Fruit fly (Drosophila melanogaster) whole organism, prepupa: Measurements from ENCODE around the gene CG43389.

ENCODE experiments used
- Blimp-1 ChIP-seq: fragments of 200-800 bp; sonication (Bioruptor generic); optimal IDR thresholded peaks from 3 replicates; lab custom pipeline; 2017; ENCODE audit warnings: missing biosample characterization, missing genetic modification characterization, mild to moderate bottlenecking, moderate library complexity, missing genetic modification reagents
- CG11294 ChIP-seq: fragments of 200-800 bp; sonication (Bioruptor generic); IDR thresholded peaks from 2 replicates; pipeline ENCODE4 v1.3.6; 2022; ENCODE audit warnings: missing biosample characterization, missing genetic modification characterization
- CG11762 ChIP-seq: fragments of 200-800 bp; sonication (Bioruptor generic); optimal IDR thresholded peaks from 3 replicates; lab custom pipeline; 2016; ENCODE audit warnings: missing biosample characterization, missing genetic modification characterization; ENCODE audit not compliant: insufficient read depth
- CG15336 ChIP-seq: fragments of 200-800 bp; sonication (Bioruptor generic); IDR thresholded peaks from 2 replicates; pipeline ENCODE4 v1.3.6; 2022; ENCODE audit warnings: missing biosample characterization, missing genetic modification characterization
- CG1621 ChIP-seq: fragments of 200-800 bp; sonication (Bioruptor generic); optimal IDR thresholded peaks from 3 replicates; lab custom pipeline; 2018; ENCODE audit warnings: missing biosample characterization, mild to moderate bottlenecking, missing genetic modification characterization
- CG16779 ChIP-seq: fragments of 200-800 bp; sonication (Bioruptor generic); optimal IDR thresholded peaks from 3 replicates; lab custom pipeline; 2017; ENCODE audit warnings: missing biosample characterization, mild to moderate bottlenecking, missing genetic modification characterization
- CG3032 ChIP-seq: fragments of 200-800 bp; optimal IDR thresholded peaks from 2 replicates; lab custom pipeline; 2019; ENCODE audit warnings: missing biosample characterization, mild to moderate bottlenecking, missing genetic modification characterization, moderate library complexity
- CG31627 ChIP-seq: fragments of 200-800 bp; sonication (Bioruptor generic); optimal IDR thresholded peaks from 3 replicates; lab custom pipeline; 2016; ENCODE audit warnings: missing biosample characterization, missing genetic modification characterization
- CG32006 ChIP-seq: fragments of 200-800 bp; sonication (Bioruptor generic); optimal IDR thresholded peaks from 3 replicates; lab custom pipeline; 2017; ENCODE audit warnings: missing biosample characterization, mild to moderate bottlenecking, missing genetic modification characterization
- CG34406 ChIP-seq: fragments of 200-800 bp; sonication (Bioruptor generic); optimal IDR thresholded peaks from 3 replicates; lab custom pipeline; 2016; ENCODE audit warnings: missing biosample characterization, missing genetic modification characterization
- CG3919 ChIP-seq: fragments of 200-800 bp; sonication (Bioruptor generic); optimal IDR thresholded peaks from 3 replicates; lab custom pipeline; 2016; ENCODE audit warnings: missing biosample characterization, missing genetic modification characterization
- CG6276 ChIP-seq: fragments of 200-800 bp; sonication (Bioruptor generic); optimal IDR thresholded peaks from 2 replicates; lab custom pipeline; 2017; ENCODE audit warnings: missing biosample characterization, mild to moderate bottlenecking, missing genetic modification characterization
- CG6792 ChIP-seq: fragments of 200-800 bp; sonication (Bioruptor generic); optimal IDR thresholded peaks from 3 replicates; lab custom pipeline; 2016; ENCODE audit warnings: missing biosample characterization, missing genetic modification characterization
- CG6808 ChIP-seq: fragments of 200-800 bp; sonication (Bioruptor generic); optimal IDR thresholded peaks from 3 replicates; lab custom pipeline; 2017; ENCODE audit warnings: missing biosample characterization, missing genetic modification characterization, mild to moderate bottlenecking, moderate library complexity, missing genetic modification reagents
- CG8319 ChIP-seq: fragments of 200-800 bp; sonication (Bioruptor generic); optimal IDR thresholded peaks from 3 replicates; lab custom pipeline; 2016; ENCODE audit warnings: missing biosample characterization, missing genetic modification characterization
- CG8632 ChIP-seq: fragments of 200-800 bp; sonication (Bioruptor generic); optimal IDR thresholded peaks from 3 replicates; lab custom pipeline; 2016; ENCODE audit warnings: missing biosample characterization, missing genetic modification characterization
- Eip75B ChIP-seq: fragments of 200-800 bp; sonication (Bioruptor generic); optimal IDR thresholded peaks from 3 replicates; lab custom pipeline; 2016; ENCODE audit warnings: missing biosample characterization, missing genetic modification characterization
- Eip78C ChIP-seq: fragments of 200-800 bp; sonication (Bioruptor generic); peaks from one replicate; lab custom pipeline; 2016; ENCODE audit warnings: missing biosample characterization, missing genetic modification characterization
- Ets21C ChIP-seq: fragments of 200-800 bp; sonication (Bioruptor generic); optimal IDR thresholded peaks from 3 replicates; lab custom pipeline; 2016; ENCODE audit warnings: missing biosample characterization, missing genetic modification characterization
- Ets96B ChIP-seq: fragments of 200-800 bp; optimal IDR thresholded peaks from 2 replicates; lab custom pipeline; 2019; ENCODE audit warnings: missing biosample characterization, mild to moderate bottlenecking, missing genetic modification characterization, moderate library complexity
- Hr38 ChIP-seq: sonication (Bioruptor generic); optimal IDR thresholded peaks from 2 replicates; lab custom pipeline; 2016; ENCODE audit warnings: missing biosample characterization, missing genetic modification characterization
- Hr39 ChIP-seq: fragments of 200-800 bp; sonication (Bioruptor generic); optimal IDR thresholded peaks from 2 replicates; lab custom pipeline; 2016; ENCODE audit warnings: missing biosample characterization, missing genetic modification characterization
- Met ChIP-seq: fragments of 200-800 bp; sonication (Bioruptor generic); optimal IDR thresholded peaks from 3 replicates; lab custom pipeline; 2016; ENCODE audit warnings: missing biosample characterization, missing genetic modification characterization
- OdsH ChIP-seq: fragments of 200-800 bp; sonication (Bioruptor generic); optimal IDR thresholded peaks from 3 replicates; lab custom pipeline; 2016; ENCODE audit warnings: missing biosample characterization, missing genetic modification characterization
- Smox ChIP-seq: fragments of 200-800 bp; sonication (Bioruptor generic); optimal IDR thresholded peaks from 3 replicates; lab custom pipeline; 2016; ENCODE audit warnings: missing biosample characterization, missing genetic modification characterization
- Sox102F ChIP-seq: fragments of 200-800 bp; sonication (Bioruptor generic); optimal IDR thresholded peaks from 2 replicates; lab custom pipeline; 2016; ENCODE audit warnings: missing biosample characterization, mild to moderate bottlenecking, missing genetic modification characterization
- Sox14 ChIP-seq: fragments of 200-800 bp; sonication (Bioruptor generic); optimal IDR thresholded peaks from 3 replicates; lab custom pipeline; 2016; ENCODE audit warnings: missing biosample characterization, missing genetic modification characterization
- Sox15 ChIP-seq: fragments of 200-800 bp; sonication (Bioruptor generic); optimal IDR thresholded peaks from 3 replicates; lab custom pipeline; 2016; ENCODE audit warnings: missing biosample characterization, missing genetic modification characterization
- achi ChIP-seq: fragments of 200-800 bp; sonication (Bioruptor generic); optimal IDR thresholded peaks from 3 replicates; lab custom pipeline; 2016; ENCODE audit warnings: missing biosample characterization, missing genetic modification characterization
- acj6 ChIP-seq: fragments of 200-800 bp; sonication (Bioruptor generic); optimal IDR thresholded peaks from 3 replicates; lab custom pipeline; 2016; ENCODE audit warnings: missing biosample characterization, missing genetic modification characterization
- dac ChIP-seq: fragments of 200-800 bp; sonication (Bioruptor generic); optimal IDR thresholded peaks from 2 replicates; lab custom pipeline; 2017; ENCODE audit warnings: missing biosample characterization, mild to moderate bottlenecking, missing genetic modification characterization
- dsx ChIP-seq: fragments of 200-800 bp; optimal IDR thresholded peaks from 3 replicates; lab custom pipeline; 2019; ENCODE audit warnings: missing biosample characterization, mild to moderate bottlenecking, missing genetic modification characterization, moderate library complexity; ENCODE audit not compliant: poor library complexity, severe bottlenecking
- esn ChIP-seq: fragments of 200-800 bp; sonication (Bioruptor generic); optimal IDR thresholded peaks from 2 replicates; lab custom pipeline; 2016; ENCODE audit warnings: missing biosample characterization, mild to moderate bottlenecking, missing genetic modification characterization, moderate library complexity
- fd59A ChIP-seq: fragments of 200-800 bp; sonication (Bioruptor generic); optimal IDR thresholded peaks from 2 replicates; lab custom pipeline; 2017; ENCODE audit warnings: missing biosample characterization, mild to moderate bottlenecking, missing genetic modification characterization, missing genetic modification reagents
- fd85E ChIP-seq: fragments of 200-800 bp; sonication (Bioruptor generic); optimal IDR thresholded peaks from 3 replicates; lab custom pipeline; 2016; ENCODE audit warnings: missing biosample characterization, missing genetic modification characterization
- lz ChIP-seq: fragments of 200-800 bp; sonication (Bioruptor generic); optimal IDR thresholded peaks from 3 replicates; lab custom pipeline; 2016; ENCODE audit warnings: missing biosample characterization, missing genetic modification characterization
- net ChIP-seq: fragments of 200-800 bp; sonication (Bioruptor generic); optimal IDR thresholded peaks from 3 replicates; lab custom pipeline; 2016; ENCODE audit warnings: missing biosample characterization, missing genetic modification characterization
- pdm3 ChIP-seq: fragments of 200-800 bp; sonication (Bioruptor generic); optimal IDR thresholded peaks from 3 replicates; lab custom pipeline; 2016; ENCODE audit warnings: missing biosample characterization, missing genetic modification characterization
- spab ChIP-seq: fragments of 200-800 bp; sonication (Bioruptor generic); optimal IDR thresholded peaks from 2 replicates; lab custom pipeline; 2017; ENCODE audit warnings: missing biosample characterization, mild to moderate bottlenecking, missing genetic modification characterization, missing genetic modification reagents
- ss ChIP-seq, 2 experiments: fragments of 200-800 bp; sonication (Bioruptor generic); optimal IDR thresholded peaks; 2 replicates in 1 of 2; 3 replicates in 1 of 2; lab custom pipeline; 2017 to 2018; ENCODE audit warnings: mild to moderate bottlenecking in 2 of 2, missing biosample characterization in 2 of 2, missing genetic modification characterization in 2 of 2, moderate library complexity in 1 of 2
- vri ChIP-seq: fragments of 200-800 bp; sonication (Bioruptor generic); optimal IDR thresholded peaks from 3 replicates; lab custom pipeline; 2016; ENCODE audit warnings: missing biosample characterization, mild to moderate bottlenecking, missing genetic modification characterization

CG43389 gene

DNA sequence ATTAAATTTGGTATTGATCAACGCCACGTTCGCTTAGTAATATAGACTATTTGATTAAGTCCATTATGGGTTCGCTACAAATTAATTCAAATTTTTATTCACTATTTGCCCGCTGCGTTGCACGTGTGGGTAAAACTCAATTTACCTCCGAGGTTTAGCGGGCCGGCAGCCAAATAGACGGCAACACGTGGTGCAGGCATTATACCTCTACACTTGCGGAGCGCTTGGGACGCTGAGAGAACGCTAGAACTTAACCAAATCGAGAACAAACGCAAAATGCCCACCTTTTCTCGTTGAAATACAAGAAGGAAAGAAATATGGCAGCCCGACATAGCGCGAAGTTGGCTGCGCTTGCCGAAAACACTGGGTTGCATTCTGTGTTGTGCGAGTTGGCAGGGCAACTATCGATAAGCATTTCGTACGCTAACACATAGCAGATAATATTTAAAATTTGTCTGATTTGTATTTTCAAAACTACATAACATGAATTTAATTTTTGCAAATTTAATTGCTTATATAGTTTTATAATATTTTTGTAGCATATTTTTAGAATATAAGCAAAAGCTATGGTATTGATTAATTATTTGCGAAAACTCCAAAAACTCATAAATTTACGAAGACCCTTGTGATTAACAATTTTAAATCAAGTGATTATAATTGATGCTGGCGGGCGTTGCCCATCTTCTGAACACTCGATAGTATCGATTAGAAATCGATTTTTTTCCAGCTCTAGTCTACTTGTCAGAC, 25.0 kb upstream of the CG43389 start, which contains the start of the genes RpL28 and eIF1 (continued):
- peak; percentile 92 for TF ChIP-seq esn (GFP tag; lab: Kevin White, UChicago)
- TF ChIP-seq Sox15 (GFP tag; lab: Kevin White, UChicago), result peak; percentile 68
- no peak for TF ChIP-seq CG32006 (GFP tag; lab: Kevin White, UChicago)
- TF ChIP-seq acj6 (GFP tag; lab: Kevin White, UChicago), result peak; percentile 88
- peak; percentile 75 for TF ChIP-seq Sox14 (GFP tag; lab: Kevin White, UChicago)
- no peak for TF ChIP-seq CG6276 (GFP tag; lab: Kevin White, UChicago)
- TF ChIP-seq lz (GFP tag; lab: Kevin White, UChicago), result peak; percentile 91
- peak; percentile 79 for TF ChIP-seq CG3032 (tag; lab: Kevin White, UChicago)
- no peak for TF ChIP-seq OdsH
- peak; percentile 79 for TF ChIP-seq CG6792 (GFP tag; lab: Kevin White, UChicago)
- TF ChIP-seq CG11294 (GFP tag; lab: Robert Waterston, UW), result peak; percentile 32
- peak; percentile 29 for TF ChIP-seq Sox102F
- peak; percentile 83 for TF ChIP-seq CG34406
- peak; percentile 95 for TF ChIP-seq achi (GFP tag; lab: Kevin White, UChicago)
- TF ChIP-seq spab (GFP tag; lab: Kevin White, UChicago), result no peak
- no peak for TF ChIP-seq Smox (GFP tag; lab: Kevin White, UChicago)
- peak; percentile 25 for TF ChIP-seq CG3919 (GFP tag; lab: Kevin White, UChicago)
- peak; percentile 68 for TF ChIP-seq fd59A (GFP tag; lab: Kevin White, UChicago)
- TF ChIP-seq CG8319, result peak; percentile 84
- no peak for TF ChIP-seq CG15336 (GFP tag; lab: Robert Waterston, UW)
- peak; percentile 68 for TF ChIP-seq Eip75B
- TF ChIP-seq Hr38 (GFP tag; lab: Kevin White, UChicago), result no peak
- peak; percentile 5 for TF ChIP-seq dsx
- TF ChIP-seq pdm3, result peak; percentile 88
- peak; percentile 77 for TF ChIP-seq CG16779 (tag; lab: Kevin White, UChicago)
- no peak for TF ChIP-seq CG11762 (GFP tag; lab: Kevin White, UChicago)

dm6 chr3L:3223390-3223914, 24.4 kb upstream of the CG43389 start:
- TF ChIP-seq Ets96B (tag; lab: Kevin White, UChicago) (no peak), Ets21C (GFP tag; lab: Kevin White, UChicago) (no peak), CG6276 (GFP tag; lab: Kevin White, UChicago) (no peak), dsx (no peak), esn (GFP tag; lab: Kevin White, UChicago) (no peak)
- TF ChIP-seq, all 60 proteins: peak for 0

DNA sequence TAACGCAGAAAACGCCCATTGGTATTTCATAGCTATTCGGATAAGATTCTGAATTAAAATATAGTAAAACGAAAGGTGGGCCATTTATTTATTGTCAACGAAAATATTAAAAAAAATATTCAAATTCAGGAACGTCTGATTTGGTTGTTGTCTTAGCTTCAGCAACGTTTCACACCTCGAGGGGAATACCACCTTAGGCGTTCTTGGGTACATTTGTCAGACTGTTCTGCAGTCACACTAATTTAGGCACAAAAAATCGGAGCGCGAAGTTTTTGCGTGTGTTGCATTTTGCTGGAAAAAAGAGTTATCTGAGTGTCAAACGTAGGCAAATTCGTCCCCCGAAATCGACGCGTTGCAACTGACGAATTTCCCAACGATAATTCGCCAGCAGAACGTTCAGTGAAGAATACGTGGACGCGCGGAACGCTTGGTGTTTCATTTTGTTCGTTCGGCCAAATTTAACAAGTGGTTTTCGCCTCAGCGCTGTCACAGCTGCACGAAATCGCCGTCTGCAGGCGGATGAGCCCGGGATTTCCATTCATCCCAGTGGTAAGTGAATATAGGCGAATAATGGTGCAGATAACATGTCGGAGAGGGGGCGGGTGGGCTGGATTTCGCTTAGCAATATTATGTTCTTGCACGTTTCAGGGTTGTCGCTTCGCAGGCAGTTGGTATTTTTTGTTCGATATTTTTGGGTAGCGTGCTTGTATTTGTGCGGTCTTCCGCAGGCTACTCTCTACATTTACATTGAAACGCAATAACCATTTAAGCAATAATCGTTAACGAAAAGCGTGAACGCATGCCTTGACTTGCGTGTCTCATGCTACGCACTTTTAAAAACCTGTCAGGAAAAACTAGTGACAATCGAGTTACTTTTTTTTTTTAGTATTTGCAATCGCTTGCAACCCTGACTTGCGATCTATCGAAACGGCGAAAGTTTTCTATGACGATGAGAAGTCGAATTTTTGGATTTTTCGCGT, 22.8 kb upstream of the CG43389 start, which contains the start of gene Larp4B:
TSS of gene Larp4B (plus strand) at position 99 of the 980 bp plus-strand sequence.
- TF ChIP-seq CG1621 (tag; lab: Kevin White, UChicago) (no peak), Sox102F (no peak), Eip78C (GFP tag; lab: Kevin White, UChicago) (peak; percentile 75), CG11294 (GFP tag; lab: Robert Waterston, UW) (no peak), pdm3 (no peak), spab (GFP tag; lab: Kevin White, UChicago) (no peak), acj6 (GFP tag; lab: Kevin White, UChicago) (no peak), CG6808 (GFP tag; lab: Kevin White, UChicago) (no peak), vri (GFP tag; lab: Kevin White, UChicago) (no peak), net (GFP tag; lab: Kevin White, UChicago) (no peak), esn (GFP tag; lab: Kevin White, UChicago) (peak; percentile 40), Hr39 (no peak), Sox14 (GFP tag; lab: Kevin White, UChicago) (peak; percentile 43), lz (GFP tag; lab: Kevin White, UChicago) (peak; percentile 8), dsx (no peak), CG15336 (GFP tag; lab: Robert Waterston, UW) (no peak), Met (GFP tag; lab: Kevin White, UChicago) (no peak), CG31627 (GFP tag; lab: Kevin White, UChicago) (peak; percentile 38), fd85E (GFP tag; lab: Kevin White, UChicago) (no peak), CG6792 (GFP tag; lab: Kevin White, UChicago) (no peak), Blimp-1 (GFP tag; lab: Kevin White, UChicago) (peak; percentile 41), Smox (GFP tag; lab: Kevin White, UChicago) (no peak), Hr38 (GFP tag; lab: Kevin White, UChicago) (no peak), ss (GFP tag; optimal IDR thresholded peaks at IDR 0.05; lab: Kevin White, UChicago) (no peak), CG8632 (GFP tag; lab: Kevin White, UChicago) (no peak), achi (GFP tag; lab: Kevin White, UChicago) (no peak), dac (no peak)
